Worm (Caenorhabditis elegans): ENCODE measurements around the gene fipr-11.

The fipr-11 gene

ce11 chrV:9859863-9860262, 46.2 kb downstream of the fipr-11 start, which contains the start of gene lsy-12:
TSS of gene lsy-12 (minus strand) at chrV:9859963.
- TF ChIP-seq T23F11.4 (GFP tag; optimal IDR thresholded peaks at IDR 0.05) (no peak), pros-1 (tag; optimal IDR thresholded peaks at IDR 0.05) (no peak), pha-4 (tag; optimal IDR thresholded peaks at IDR 0.05) (no peak)

ce11 chrV:9856978-9857377, 49.0 kb downstream of the fipr-11 start:
- TF ChIP-seq pros-1 (tag; optimal IDR thresholded peaks at IDR 0.05) = no peak
- TF ChIP-seq ceh-14 (tag; optimal IDR thresholded peaks at IDR 0.05) = no peak
- no peak for TF ChIP-seq hlh-6 (tag; optimal IDR thresholded peaks at IDR 0.05)
- no peak for TF ChIP-seq fax-1 (tag; optimal IDR thresholded peaks at IDR 0.05)
- TF ChIP-seq T23F11.4 (GFP tag; optimal IDR thresholded peaks at IDR 0.05) = no peak
- TF ChIP-seq tbx-2 (tag; optimal IDR thresholded peaks at IDR 0.05) = no peak
- TF ChIP-seq unc-42 (tag; optimal IDR thresholded peaks at IDR 0.05) = no peak
- no peak for TF ChIP-seq dve-1 (tag; optimal IDR thresholded peaks at IDR 0.05)
- no peak for TF ChIP-seq elt-4 (tag; optimal IDR thresholded peaks at IDR 0.05)
- no peak for TF ChIP-seq ceh-9 (tag; optimal IDR thresholded peaks at IDR 0.05)
- no peak for TF ChIP-seq unc-86 (tag; optimal IDR thresholded peaks at IDR 0.05)
- TF ChIP-seq ref-2 (tag; optimal IDR thresholded peaks at IDR 0.05) = no peak
- TF ChIP-seq dmd-4 (tag; optimal IDR thresholded peaks at IDR 0.05; ENCODE audit: borderline replicate concordance) = no peak
- no peak for TF ChIP-seq ceh-6 (GFP tag; optimal IDR thresholded peaks at IDR 0.05)

- TF ChIP-seq syd-9 (tag; optimal IDR thresholded peaks at IDR 0.05) (no peak), C08G9.2 (tag; optimal IDR thresholded peaks at IDR 0.05) (peak; percentile 1), ref-2 (tag; optimal IDR thresholded peaks at IDR 0.05) (peak; percentile 31), unc-55 (GFP tag; optimal IDR thresholded peaks at IDR 0.05) (no peak), pros-1 (tag; optimal IDR thresholded peaks at IDR 0.05) (peak; percentile 32), T23F11.4 (GFP tag; optimal IDR thresholded peaks at IDR 0.05) (no peak), ceh-31 (tag; optimal IDR thresholded peaks at IDR 0.05) (peak; percentile 21), ceh-18 (tag; optimal IDR thresholded peaks at IDR 0.05) (peak; percentile 18), nfya-1 (tag; optimal IDR thresholded peaks at IDR 0.05) (peak; percentile 23), pha-2 (tag; optimal IDR thresholded peaks at IDR 0.05) (peak; percentile 12), elt-2 (tag; optimal IDR thresholded peaks at IDR 0.05) (peak; percentile 3), ceh-22 (tag; optimal IDR thresholded peaks at IDR 0.05) (no peak), odd-2 (tag; optimal IDR thresholded peaks at IDR 0.05) (no peak), tbx-2 (tag; optimal IDR thresholded peaks at IDR 0.05) (peak; percentile 24)
Measured at ce11 chrV:9855920-9856852, 49.8 kb downstream of the fipr-11 start.

All from whole organism, late embryonic.